Fruit fly (Drosophila melanogaster) whole organism, pupa: ENCODE results near the gene nAChRalpha7.

Experiments
- CG10348 ChIP-seq: fragments of 200-800 bp; sonication (Bioruptor generic); IDR thresholded peaks from 2 replicates; pipeline ENCODE4 v1.3.6; 2022; ENCODE audit warnings: missing biosample characterization, missing genetic modification characterization
- CG12605 ChIP-seq: fragments of 200-800 bp; sonication (Bioruptor generic); IDR thresholded peaks from 2 replicates; pipeline ENCODE4 v1.3.6; 2022; ENCODE audit warnings: missing biosample characterization, missing genetic modification characterization
- CG13204 ChIP-seq: fragments of 200-800 bp; sonication (Bioruptor generic); optimal IDR thresholded peaks from 2 replicates; lab custom pipeline; 2018; ENCODE audit warnings: missing biosample characterization, mild to moderate bottlenecking, missing genetic modification characterization, moderate library complexity
- CG15710 ChIP-seq: fragments of 200-800 bp; sonication (Bioruptor generic); optimal IDR thresholded peaks from 2 replicates; lab custom pipeline; 2018; ENCODE audit warnings: missing biosample characterization, mild to moderate bottlenecking, missing genetic modification characterization, moderate library complexity
- CG34367 ChIP-seq: fragments of 200-800 bp; sonication (Bioruptor generic); optimal IDR thresholded peaks from 2 replicates; lab custom pipeline; 2018; ENCODE audit warnings: missing biosample characterization, mild to moderate bottlenecking, missing genetic modification characterization
- CG8159 ChIP-seq: fragments of 200-800 bp; sonication (Bioruptor generic); optimal IDR thresholded peaks from 3 replicates; lab custom pipeline; 2018; ENCODE audit warnings: missing biosample characterization, mild to moderate bottlenecking, missing genetic modification characterization, moderate library complexity
- CG8301 ChIP-seq: fragments of 200-800 bp; sonication (Bioruptor generic); optimal IDR thresholded peaks from 2 replicates; lab custom pipeline; 2018; ENCODE audit warnings: missing biosample characterization, mild to moderate bottlenecking, missing genetic modification characterization
- D1 ChIP-seq: fragments of 200-800 bp; sonication (Bioruptor generic); optimal IDR thresholded peaks from 2 replicates; lab custom pipeline; 2018; ENCODE audit warnings: missing biosample characterization, mild to moderate bottlenecking, missing genetic modification characterization, moderate library complexity
- EcR ChIP-seq: fragments of 200-800 bp; sonication (Bioruptor generic); optimal IDR thresholded peaks from 3 replicates; lab custom pipeline; 2019; ENCODE audit warnings: missing biosample characterization, missing genetic modification characterization, mild to moderate bottlenecking, moderate library complexity, missing genetic modification reagents
- Ets98B ChIP-seq: fragments of 200-800 bp; sonication (Bioruptor generic); IDR thresholded peaks from 2 replicates; pipeline ENCODE4 v1.3.6; 2022; ENCODE audit warnings: missing biosample characterization, missing genetic modification characterization
- Pif1B ChIP-seq: fragments of 200-800 bp; sonication (Bioruptor generic); optimal IDR thresholded peaks from 3 replicates; lab custom pipeline; 2016; ENCODE audit warnings: missing biosample characterization, missing genetic modification characterization
- Snoo ChIP-seq: fragments of 200-800 bp; sonication (Bioruptor generic); optimal IDR thresholded peaks from 3 replicates; lab custom pipeline; 2017; ENCODE audit warnings: missing biosample characterization, mild to moderate bottlenecking, missing genetic modification characterization, inconsistent platforms
- fd96Ca ChIP-seq: fragments of 200-800 bp; sonication (Bioruptor generic); IDR thresholded peaks from 3 replicates; pipeline ENCODE4 v1.3.6; 2022; ENCODE audit warnings: missing biosample characterization, missing genetic modification characterization
- gl ChIP-seq: fragments of 200-800 bp; sonication (Bioruptor generic); optimal IDR thresholded peaks from 2 replicates; lab custom pipeline; 2018; ENCODE audit warnings: missing biosample characterization, mild to moderate bottlenecking, missing genetic modification characterization

- TF ChIP-seq EcR (no peak), CG12605 (GFP tag; lab: Robert Waterston, UW) (no peak), CG8159 (tag; lab: Kevin White, UChicago) (peak; percentile 38), D1 (tag; lab: Kevin White, UChicago) (no peak), gl (tag; lab: Kevin White, UChicago) (no peak), CG10348 (no peak), CG34367 (tag; lab: Kevin White, UChicago) (no peak), Snoo (tag; lab: Kevin White, UChicago) (no peak), Pif1B (no peak), CG8301 (tag; lab: Kevin White, UChicago) (peak; percentile 17), fd96Ca (GFP tag; lab: Robert Waterston, UW) (no peak), Ets98B (GFP tag; lab: Robert Waterston, UW) (no peak), CG15710 (tag; lab: Kevin White, UChicago) (peak; percentile 4), CG13204 (GFP tag; lab: Kevin White, UChicago) (no peak)
Observed at dm6 chrX:19369865-19370264, 21.6 kb upstream of the nAChRalpha7 start.
